Worm (Caenorhabditis elegans) whole organism, late embryonic: ENCODE results near the gene F49F1.2.

Experiments
- C08G9.2 ChIP-seq: sonication (generic microtip); optimal IDR thresholded peaks from 2 replicates; lab custom pipeline; 2016; ENCODE audit warnings: mild to moderate bottlenecking, missing genetic modification characterization, moderate library complexity, missing compliant biosample characterization
- C38D4.7 ChIP-seq: fragments of 200-800 bp; sonication (Bioruptor generic); optimal IDR thresholded peaks from 2 replicates; lab custom pipeline; 2018; ENCODE audit warnings: mild to moderate bottlenecking, missing genetic modification characterization, moderate library complexity, missing compliant biosample characterization
- ceh-2 ChIP-seq: sonication (generic microtip); optimal IDR thresholded peaks from 2 replicates; lab custom pipeline; 2016; ENCODE audit warnings: missing genotype, missing genetic modification characterization, missing compliant biosample characterization
- ceh-31 ChIP-seq: sonication (generic microtip); optimal IDR thresholded peaks from 2 replicates; lab custom pipeline; 2016; ENCODE audit warnings: missing genetic modification characterization, missing compliant biosample characterization
- ceh-48 ChIP-seq: sonication (generic microtip); optimal IDR thresholded peaks from 2 replicates; lab custom pipeline; 2016; ENCODE audit warnings: missing genetic modification characterization, inconsistent platforms, missing compliant biosample characterization
- dve-1 ChIP-seq: sonication (generic microtip); optimal IDR thresholded peaks from 2 replicates; lab custom pipeline; 2017; ENCODE audit warnings: antibody characterized with exemption, mild to moderate bottlenecking, missing genetic modification characterization, missing compliant biosample characterization
- fkh-6 ChIP-seq: sonication (generic microtip); optimal IDR thresholded peaks from 2 replicates; lab custom pipeline; 2016; ENCODE audit warnings: missing genetic modification characterization, missing compliant biosample characterization
- gmeb-2 ChIP-seq: sonication (generic microtip); optimal IDR thresholded peaks from 2 replicates; lab custom pipeline; 2016; ENCODE audit warnings: missing genetic modification characterization, inconsistent platforms, missing compliant biosample characterization
- hlh-13 ChIP-seq: fragments of 200-800 bp; sonication (Bioruptor generic); optimal IDR thresholded peaks from 2 replicates; lab custom pipeline; 2018; ENCODE audit warnings: mild to moderate bottlenecking, missing genetic modification characterization, missing compliant biosample characterization
- hlh-15 ChIP-seq: sonication (generic microtip); optimal IDR thresholded peaks from 2 replicates; lab custom pipeline; 2016; ENCODE audit warnings: missing genetic modification characterization, missing compliant biosample characterization
- hlh-6 ChIP-seq: sonication (generic microtip); optimal IDR thresholded peaks from 2 replicates; lab custom pipeline; 2016; ENCODE audit warnings: missing genotype, missing genetic modification characterization, missing compliant biosample characterization
- lim-6 ChIP-seq: sonication (generic microtip); optimal IDR thresholded peaks from 2 replicates; lab custom pipeline; 2016; ENCODE audit warnings: missing genetic modification characterization, missing compliant biosample characterization
- madf-2 ChIP-seq: sonication (generic microtip); optimal IDR thresholded peaks from 2 replicates; lab custom pipeline; 2017; ENCODE audit warnings: missing genetic modification characterization, missing compliant biosample characterization
- mec-3 ChIP-seq: sonication (generic microtip); optimal IDR thresholded peaks from 2 replicates; lab custom pipeline; 2016; ENCODE audit warnings: borderline replicate concordance, missing genetic modification characterization, missing compliant biosample characterization
- nfya-1 ChIP-seq: sonication (generic microtip); optimal IDR thresholded peaks from 2 replicates; lab custom pipeline; 2017; ENCODE audit warnings: missing genetic modification characterization, mild to moderate bottlenecking, missing compliant biosample characterization, antibody characterized with exemption, moderate library complexity
- nhr-11 ChIP-seq: fragments of 150-350 bp; optimal IDR thresholded peaks from 2 replicates; lab custom pipeline; 2014; ENCODE audit warnings: missing biosample characterization, missing genetic modification characterization
- nhr-232 ChIP-seq: sonication (generic microtip); optimal IDR thresholded peaks from 2 replicates; lab custom pipeline; 2016; ENCODE audit warnings: missing genetic modification characterization, missing compliant biosample characterization
- pha-2 ChIP-seq: sonication (generic microtip); optimal IDR thresholded peaks from 2 replicates; lab custom pipeline; 2017; ENCODE audit warnings: mild to moderate bottlenecking, missing genetic modification characterization, missing compliant biosample characterization
- pqm-1 ChIP-seq: sonication (generic microtip); optimal IDR thresholded peaks from 2 replicates; lab custom pipeline; 2016; ENCODE audit warnings: missing genetic modification characterization, missing compliant biosample characterization
- pros-1 ChIP-seq: fragments of 150-350 bp; optimal IDR thresholded peaks from 2 replicates; lab custom pipeline; 2014; ENCODE audit warnings: missing biosample characterization, missing genetic modification reagents, missing genetic modification characterization
- ref-2 ChIP-seq: sonication (generic microtip); optimal IDR thresholded peaks from 2 replicates; lab custom pipeline; 2016; ENCODE audit warnings: missing genetic modification characterization, missing compliant biosample characterization
- sdc-2 ChIP-seq: sonication (generic microtip); optimal IDR thresholded peaks from 2 replicates; lab custom pipeline; 2016; ENCODE audit warnings: missing genotype, missing genetic modification characterization, missing compliant biosample characterization
- sox-4 ChIP-seq: sonication (generic microtip); optimal IDR thresholded peaks from 2 replicates; lab custom pipeline; 2017; ENCODE audit warnings: mild to moderate bottlenecking, missing genetic modification characterization, inconsistent platforms, missing compliant biosample characterization
- syd-9 ChIP-seq: sonication (generic microtip); optimal IDR thresholded peaks from 2 replicates; lab custom pipeline; 2016; ENCODE audit warnings: mild to moderate bottlenecking, missing genetic modification characterization, moderate library complexity, missing compliant biosample characterization
- tbx-2 ChIP-seq: sonication (generic microtip); optimal IDR thresholded peaks from 2 replicates; lab custom pipeline; 2016; ENCODE audit warnings: missing genetic modification characterization, missing compliant biosample characterization
- unc-42 ChIP-seq: sonication (generic microtip); optimal IDR thresholded peaks from 2 replicates; lab custom pipeline; 2016; ENCODE audit warnings: missing genotype, missing genetic modification characterization, missing compliant biosample characterization
- unc-86 ChIP-seq: sonication (generic microtip); optimal IDR thresholded peaks from 2 replicates; lab custom pipeline; 2016; ENCODE audit warnings: missing genetic modification characterization, missing compliant biosample characterization
- zip-5 ChIP-seq: sonication (generic microtip); optimal IDR thresholded peaks from 2 replicates; lab custom pipeline; 2016; ENCODE audit warnings: missing genetic modification characterization, missing compliant biosample characterization
- ztf-16 ChIP-seq: sonication (generic microtip); optimal IDR thresholded peaks from 2 replicates; lab custom pipeline; 2017; ENCODE audit warnings: missing genetic modification characterization, missing compliant biosample characterization

F49F1.2 gene

ce11 chrIV:4115634-4116033 lies at the start of gene F49F1.2, which contains the start of gene F49F1.4:
Gene F49F1.2, plus strand, starts transcription at chrIV:4115943.
Gene F49F1.4, minus strand, starts transcription at chrIV:4115734.
- TF ChIP-seq nhr-11 = no peak

ce11 chrIV:4067336-4067735 lies 48.4 kb upstream of the F49F1.2 start:
- TF ChIP-seq ref-2 (tag; lab: Kevin White, UChicago) = no peak
- no peak for TF ChIP-seq mec-3 (tag; lab: Kevin White, UChicago)
- TF ChIP-seq gmeb-2 (tag; lab: Kevin White, UChicago) = no peak
- TF ChIP-seq madf-2 = no peak

ce11 chrIV:4068480-4068879 lies 47.3 kb upstream of the F49F1.2 start, which contains the start of gene fbxb-55:
Gene fbxb-55, plus strand, starts transcription at chrIV:4068780.
- TF ChIP-seq syd-9 (tag; lab: Kevin White, UChicago) (no peak), fkh-6 (tag; lab: Kevin White, UChicago) (no peak), ztf-16 (tag; lab: Kevin White, UChicago) (no peak), pqm-1 (tag; lab: Kevin White, UChicago) (no peak), tbx-2 (no peak), pros-1 (tag; lab: Kevin White, UChicago) (no peak), pha-2 (tag; lab: Kevin White, UChicago) (no peak), unc-86 (no peak)

- TF ChIP-seq tbx-2 = peak; percentile 58
- TF ChIP-seq sox-4 = no peak
- TF ChIP-seq ref-2 (tag; lab: Kevin White, UChicago) = peak; percentile 59
- TF ChIP-seq ceh-2 (tag; lab: Kevin White, UChicago) = peak; percentile 44
- TF ChIP-seq C08G9.2 (tag; lab: Kevin White, UChicago) = peak; percentile 7
- TF ChIP-seq ceh-31 (tag; lab: Kevin White, UChicago) = peak; percentile 55
- TF ChIP-seq syd-9 (tag; lab: Kevin White, UChicago) = no peak
- no peak for TF ChIP-seq hlh-6 (tag; lab: Kevin White, UChicago)
- peak; percentile 2 for TF ChIP-seq zip-5 (tag; lab: Kevin White, UChicago)
Observed at ce11 chrIV:4070810-4071209, 44.9 kb upstream of the F49F1.2 start.

- no peak for TF ChIP-seq nhr-232 (tag; lab: Kevin White, UChicago)
- TF ChIP-seq lim-6 (tag; lab: Kevin White, UChicago) = no peak
- TF ChIP-seq nfya-1 (tag; lab: Kevin White, UChicago) = no peak
- no peak for TF ChIP-seq ztf-16 (tag; lab: Kevin White, UChicago)
- no peak for TF ChIP-seq C38D4.7 (GFP tag; lab: Kevin White, UChicago)
- no peak for TF ChIP-seq hlh-13 (GFP tag; lab: Kevin White, UChicago)
- TF ChIP-seq, all 69 proteins: peak for 0
Observed at ce11 chrIV:4072027-4072426, 43.7 kb upstream of the F49F1.2 start, which contains the start of gene pqn-75. Gene pqn-75, plus strand, starts transcription at chrIV:4072327.

ce11 chrIV:4074610-4075009 lies 41.1 kb upstream of the F49F1.2 start, which contains the start of gene W03D2.9:
Gene W03D2.9, minus strand, starts transcription at chrIV:4074710.
- no peak for TF ChIP-seq mec-3 (tag; lab: Kevin White, UChicago)
- TF ChIP-seq hlh-15 (tag; lab: Kevin White, UChicago) = no peak
- TF ChIP-seq sdc-2 (tag; lab: Kevin White, UChicago) = no peak
- no peak for TF ChIP-seq ceh-48 (tag; lab: Kevin White, UChicago)
- no peak for TF ChIP-seq nfya-1 (tag; lab: Kevin White, UChicago)
- no peak for TF ChIP-seq unc-42
- no peak for TF ChIP-seq pqm-1 (tag; lab: Kevin White, UChicago)
- no peak for TF ChIP-seq tbx-2
- TF ChIP-seq C38D4.7 (GFP tag; lab: Kevin White, UChicago) = no peak
- TF ChIP-seq ceh-31 (tag; lab: Kevin White, UChicago) = no peak
- TF ChIP-seq dve-1 (tag; lab: Kevin White, UChicago) = no peak
